Fruit fly (Drosophila melanogaster): ENCODE measurements around the gene CG14223.
A peak's percentile ranks its signal among the peaks of the same experiment; 100 is the strongest.

The CG14223 gene

DNA sequence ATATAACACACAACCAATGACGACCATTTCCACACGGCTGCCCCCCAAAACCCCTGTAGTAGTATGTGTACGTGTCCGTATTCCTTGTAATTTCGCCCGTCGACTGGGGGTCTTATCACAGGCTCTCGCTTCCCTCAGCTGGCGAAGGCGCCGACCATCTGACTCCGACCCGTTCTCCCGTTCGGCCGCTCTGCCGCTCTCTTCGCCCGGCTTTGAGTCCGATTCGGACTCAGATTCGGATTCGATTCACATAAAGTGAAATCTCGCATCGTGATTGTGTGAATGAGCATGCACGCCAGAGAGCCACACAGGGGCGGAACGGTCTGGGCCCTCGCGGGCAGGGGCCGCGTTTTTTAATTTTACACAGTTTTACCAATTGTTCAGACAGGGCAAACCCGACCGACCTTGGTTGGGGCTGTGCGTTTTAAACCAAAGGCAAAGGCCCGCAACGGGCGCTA lies 1.9 kb upstream of the CG14223 start (continued):
- TF ChIP-seq CG17328 (GFP tag; IDR thresholded peaks at IDR 0.05) (peak; percentile 24; the same call in 1 of the 2 replicates), CG13775 (GFP tag; optimal IDR thresholded peaks at IDR 0.05) (peak; percentile 18), CHES-1-like (GFP tag; optimal IDR thresholded peaks at IDR 0.05) (no peak), dysf (GFP tag; IDR thresholded peaks at IDR 0.05) (peak; percentile 74), p53 (GFP tag; optimal IDR thresholded peaks at IDR 0.05) (no peak), CG5245 (GFP tag; optimal IDR thresholded peaks at IDR 0.05) (no peak), z (GFP tag; IDR thresholded peaks at IDR 0.05) (no peak), Dad (GFP tag; optimal IDR thresholded peaks at IDR 0.05) (no peak), CG6254 (GFP tag; optimal IDR thresholded peaks at IDR 0.05) (no peak), CG10462 (GFP tag; optimal IDR thresholded peaks at IDR 0.05) (no peak), CG13123 (GFP tag; optimal IDR thresholded peaks at IDR 0.05) (no peak), CG12236 (GFP tag; optimal IDR thresholded peaks at IDR 0.05) (no peak), HmgZ (tag; optimal IDR thresholded peaks at IDR 0.05) (peak; percentile 8), kay (GFP tag; optimal IDR thresholded peaks at IDR 0.05) (no peak), CG6272 (GFP tag; IDR thresholded peaks at IDR 0.05) (peak; percentile 71), CG11723 (GFP tag; optimal IDR thresholded peaks at IDR 0.05) (no peak), CG42726 (GFP tag; IDR thresholded peaks at IDR 0.05; ENCODE audit: partially characterized antibody) (peak; percentile 82), CG32767 (GFP tag; IDR thresholded peaks at IDR 0.05) (no peak), CG10654 (GFP tag; optimal IDR thresholded peaks at IDR 0.05) (no peak), CG11504 (tag; optimal IDR thresholded peaks at IDR 0.05) (peak; percentile 16), CG1832 (GFP tag; optimal IDR thresholded peaks at IDR 0.05) (no peak), Drgx (GFP tag; IDR thresholded peaks at IDR 0.05) (peak; percentile 46; the same call in 1 of the 2 replicates), toy (GFP tag; IDR thresholded peaks at IDR 0.05) (0 out of 2 replicates have a peak, but pooled peaks have one; percentile 19), tio (GFP tag; optimal IDR thresholded peaks at IDR 0.05) (no peak), CG34376 (GFP tag; optimal IDR thresholded peaks at IDR 0.05) (peak; percentile 19), CG12104 (GFP tag; optimal IDR thresholded peaks at IDR 0.05) (no peak), Optix (GFP tag; IDR thresholded peaks at IDR 0.05) (no peak), aop (GFP tag; IDR thresholded peaks at IDR 0.05) (no peak), CG7987 (GFP tag; optimal IDR thresholded peaks at IDR 0.05) (no peak), Sry-δ (GFP tag; optimal IDR thresholded peaks at IDR 0.05) (no peak), CG14014 (GFP tag; IDR thresholded peaks at IDR 0.05) (peak; percentile 57), luna (GFP tag; optimal IDR thresholded peaks at IDR 0.05) (no peak), tna (GFP tag; IDR thresholded peaks at IDR 0.05; ENCODE audit: partially characterized antibody) (peak; percentile 43; the same call in 1 of the 2 replicates), CG17612 (GFP tag; IDR thresholded peaks at IDR 0.05) (no peak), HLHmδ (GFP tag; optimal IDR thresholded peaks at IDR 0.05) (no peak), CG14050 (GFP tag; IDR thresholded peaks at IDR 0.05) (no peak), CG9932 (GFP tag; IDR thresholded peaks at IDR 0.05) (peak; percentile 84), Adf1 (GFP tag; IDR thresholded peaks at IDR 0.05) (peak; percentile 67), Stat92E (GFP tag; optimal IDR thresholded peaks at IDR 0.05) (no peak), CG10209 (GFP tag; optimal IDR thresholded peaks at IDR 0.05) (no peak), ato (GFP tag; IDR thresholded peaks at IDR 0.05; ENCODE audit: partially characterized antibody) (no peak), CG13624 (GFP tag; optimal IDR thresholded peaks at IDR 0.05) (peak; percentile 50), CG17802 (tag; optimal IDR thresholded peaks at IDR 0.05) (no peak), CG17385 (GFP tag; optimal IDR thresholded peaks at IDR 0.05) (no peak), Lhr (GFP tag; optimal IDR thresholded peaks at IDR 0.05) (no peak), CG8924 (tag; optimal IDR thresholded peaks at IDR 0.05) (no peak), CG1233 (GFP tag; optimal IDR thresholded peaks at IDR 0.05) (no peak), Gsc (GFP tag; IDR thresholded peaks at IDR 0.05) (no peak), CG9437 (GFP tag; optimal IDR thresholded peaks at IDR 0.05) (no peak), oc (tag; optimal IDR thresholded peaks at IDR 0.05) (no peak), Mad (GFP tag; optimal IDR thresholded peaks at IDR 0.05) (no peak)

Data from whole organism, embryonic.